Fruit fly (Drosophila melanogaster): ENCODE measurements around the gene Sfmbt.
A peak's percentile ranks its signal among the peaks of the same experiment; 100 is the strongest.

The Sfmbt gene

dm6 chr2L:13145035-13145683 lies 31.4 kb downstream of the Sfmbt start (continued):
- no peak for TF ChIP-seq twi (tag; optimal IDR thresholded peaks at IDR 0.05)
- peak; percentile 49 for TF ChIP-seq oc (tag; optimal IDR thresholded peaks at IDR 0.05)
- no peak for TF ChIP-seq CG9797 (GFP tag; optimal IDR thresholded peaks at IDR 0.05)
- TF ChIP-seq CG7987 (GFP tag; optimal IDR thresholded peaks at IDR 0.05), result no peak
- TF ChIP-seq tll (GFP tag; optimal IDR thresholded peaks at IDR 0.05), result no peak
- peak; percentile 74 for TF ChIP-seq Antp (GFP tag; optimal IDR thresholded peaks at IDR 0.05)
- no peak for TF ChIP-seq Awh (GFP tag; IDR thresholded peaks at IDR 0.05)
- TF ChIP-seq CG4404 (GFP tag; IDR thresholded peaks at IDR 0.05), result peak; percentile 44; the same call in 1 of the 2 replicates
- TF ChIP-seq Spps (tag; optimal IDR thresholded peaks at IDR 0.05), result no peak
- peak; percentile 86 for TF ChIP-seq CG3847 (GFP tag; IDR thresholded peaks at IDR 0.05)
- TF ChIP-seq eyg (GFP tag; optimal IDR thresholded peaks at IDR 0.05), result peak; percentile 77
- TF ChIP-seq org-1 (GFP tag; optimal IDR thresholded peaks at IDR 0.05), result peak; percentile 46
- TF ChIP-seq CG31441 (GFP tag; IDR thresholded peaks at IDR 0.05), result peak; percentile 74
- peak; percentile 49 for TF ChIP-seq jumu (GFP tag; optimal IDR thresholded peaks at IDR 0.05)
- no peak for TF ChIP-seq nerfin-1 (tag; optimal IDR thresholded peaks at IDR 0.05)
- peak; percentile 84 for TF ChIP-seq her (GFP tag; optimal IDR thresholded peaks at IDR 0.05)
- TF ChIP-seq Meics (GFP tag; optimal IDR thresholded peaks at IDR 0.05), result peak; percentile 90
- peak; percentile 38 for TF ChIP-seq CG16863 (GFP tag; optimal IDR thresholded peaks at IDR 0.05)
- peak; percentile 27 for TF ChIP-seq CG8388 (GFP tag; optimal IDR thresholded peaks at IDR 0.05)
- TF ChIP-seq CG9215 (GFP tag; IDR thresholded peaks at IDR 0.05), result peak; percentile 83
- TF ChIP-seq aop (GFP tag; IDR thresholded peaks at IDR 0.05), result no peak
- TF ChIP-seq CG11695 (GFP tag; IDR thresholded peaks at IDR 0.05), result peak; percentile 86
- TF ChIP-seq hkb (optimal IDR thresholded peaks at IDR 0.05), result no peak
- peak; percentile 85 for TF ChIP-seq hkb (GFP tag; IDR thresholded peaks at IDR 0.05)
- TF ChIP-seq CG2875 (GFP tag; optimal IDR thresholded peaks at IDR 0.05), result no peak
- TF ChIP-seq CG8924 (tag; optimal IDR thresholded peaks at IDR 0.05), result peak; percentile 77
- TF ChIP-seq Bdp1 (GFP tag; optimal IDR thresholded peaks at IDR 0.05), result no peak
- TF ChIP-seq CG17568 (GFP tag; optimal IDR thresholded peaks at IDR 0.05), result peak; percentile 48
- no peak for TF ChIP-seq cad (GFP tag; optimal IDR thresholded peaks at IDR 0.05)
- TF ChIP-seq CG3726 (GFP tag; IDR thresholded peaks at IDR 0.05), result 0 out of 3 replicates have a peak, but pooled peaks have one; percentile 40
- no peak for TF ChIP-seq Doc3 (GFP tag; IDR thresholded peaks at IDR 0.05; ENCODE audit: partially characterized antibody)
- no peak for TF ChIP-seq CG31365 (tag; optimal IDR thresholded peaks at IDR 0.05)
- no peak for TF ChIP-seq CG16813 (GFP tag; IDR thresholded peaks at IDR 0.05; ENCODE audit: partially characterized antibody)
- TF ChIP-seq Oaz (GFP tag; IDR thresholded peaks at IDR 0.05), result peak; percentile 55; the same call in 1 of the 2 replicates
- peak; percentile 50; the same call in 1 of the 3 replicates for TF ChIP-seq B-H1 (GFP tag; IDR thresholded peaks at IDR 0.05)
- TF ChIP-seq ci (GFP tag; IDR thresholded peaks at IDR 0.05), result peak; percentile 37; the same call in 1 of the 3 replicates
- peak; percentile 73; the same call in 1 of the 2 replicates for TF ChIP-seq rib (GFP tag; IDR thresholded peaks at IDR 0.05)
- TF ChIP-seq pum (GFP tag; optimal IDR thresholded peaks at IDR 0.05), result peak; percentile 69
- no peak for TF ChIP-seq CG30431 (GFP tag; optimal IDR thresholded peaks at IDR 0.05)
- peak; percentile 61 for TF ChIP-seq fd96Cb (tag; optimal IDR thresholded peaks at IDR 0.05)
- TF ChIP-seq CG6254 (GFP tag; optimal IDR thresholded peaks at IDR 0.05), result no peak
- peak; percentile 78 for TF ChIP-seq nmo (GFP tag; optimal IDR thresholded peaks at IDR 0.05)
- TF ChIP-seq CG5180 (GFP tag; optimal IDR thresholded peaks at IDR 0.05), result peak; percentile 45
- peak; percentile 71 for TF ChIP-seq sug (tag; optimal IDR thresholded peaks at IDR 0.05)
- TF ChIP-seq CG34376 (GFP tag; optimal IDR thresholded peaks at IDR 0.05), result peak; percentile 57
- peak; percentile 72 for TF ChIP-seq CG7357 (GFP tag; IDR thresholded peaks at IDR 0.05)
- peak; percentile 82 for TF ChIP-seq ranshi (GFP tag; IDR thresholded peaks at IDR 0.05)
- no peak for TF ChIP-seq ab (GFP tag; optimal IDR thresholded peaks at IDR 0.05)
- TF ChIP-seq Dll (GFP tag; IDR thresholded peaks at IDR 0.05; ENCODE audit: partially characterized antibody), result no peak
- peak; percentile 12 for TF ChIP-seq CG15696 (tag; optimal IDR thresholded peaks at IDR 0.05)
